Fruit fly (Drosophila melanogaster): Measurements from ENCODE around the gene CG16762.
A peak's percentile ranks its signal among the peaks of the same experiment; 100 is the strongest.

CG16762 gene

dm6 chr3L:2486493-2486892 lies 11.1 kb upstream of the CG16762 start (continued):
- TF ChIP-seq H15 (GFP tag; IDR thresholded peaks at IDR 0.05): no peak
- TF ChIP-seq ase (GFP tag; IDR thresholded peaks at IDR 0.05): no peak
- TF ChIP-seq CG30431 (GFP tag; optimal IDR thresholded peaks at IDR 0.05): no peak
- no peak for TF ChIP-seq CG2889 (GFP tag; IDR thresholded peaks at IDR 0.05)
- no peak for TF ChIP-seq CG7271 (tag; optimal IDR thresholded peaks at IDR 0.05)
- no peak for TF ChIP-seq CG15601 (tag; optimal IDR thresholded peaks at IDR 0.05)
- no peak for TF ChIP-seq eyg (GFP tag; optimal IDR thresholded peaks at IDR 0.05)
- TF ChIP-seq pan (optimal IDR thresholded peaks at IDR 0.05): no peak
- no peak for TF ChIP-seq pan (GFP tag; optimal IDR thresholded peaks at IDR 0.05 in 1 of 2, IDR thresholded peaks at IDR 0.05 in 1 of 2)
- no peak for TF ChIP-seq CG3847 (GFP tag; IDR thresholded peaks at IDR 0.05)
- no peak for TF ChIP-seq CG3163 (GFP tag; optimal IDR thresholded peaks at IDR 0.05)
- TF ChIP-seq CG31224 (GFP tag; IDR thresholded peaks at IDR 0.05): no peak
- no peak for TF ChIP-seq danr (GFP tag; IDR thresholded peaks at IDR 0.05)
- no peak for TF ChIP-seq CG32532 (GFP tag; IDR thresholded peaks at IDR 0.05)
- no peak for TF ChIP-seq p53 (GFP tag; optimal IDR thresholded peaks at IDR 0.05)
- TF ChIP-seq vfl (GFP tag; optimal IDR thresholded peaks at IDR 0.05): no peak
- no peak for TF ChIP-seq ems (GFP tag; optimal IDR thresholded peaks at IDR 0.05)
- TF ChIP-seq CHES-1-like (GFP tag; optimal IDR thresholded peaks at IDR 0.05): no peak
- TF ChIP-seq pros (GFP tag; optimal IDR thresholded peaks at IDR 0.05): no peak
- TF ChIP-seq Dek (tag; optimal IDR thresholded peaks at IDR 0.05): no peak
- TF ChIP-seq CoRest (tag; optimal IDR thresholded peaks at IDR 0.05): no peak
- no peak for TF ChIP-seq CG6272 (GFP tag; IDR thresholded peaks at IDR 0.05)
- TF ChIP-seq CG18599 (GFP tag; optimal IDR thresholded peaks at IDR 0.05): peak; percentile 17
- no peak for TF ChIP-seq dysf (GFP tag; IDR thresholded peaks at IDR 0.05)
- no peak for TF ChIP-seq Sry-β (GFP tag; optimal IDR thresholded peaks at IDR 0.05)
- no peak for TF ChIP-seq Abd-B (GFP tag; optimal IDR thresholded peaks at IDR 0.05)
- no peak for TF ChIP-seq CG9876 (GFP tag; optimal IDR thresholded peaks at IDR 0.05)
- TF ChIP-seq vnd (GFP tag; IDR thresholded peaks at IDR 0.05; ENCODE audit: partially characterized antibody): no peak
- TF ChIP-seq ham (GFP tag; IDR thresholded peaks at IDR 0.05): no peak
- TF ChIP-seq CG12744 (GFP tag; optimal IDR thresholded peaks at IDR 0.05): no peak
- no peak for TF ChIP-seq CG4282 (GFP tag; optimal IDR thresholded peaks at IDR 0.05)
- no peak for TF ChIP-seq CG1233 (GFP tag; optimal IDR thresholded peaks at IDR 0.05)
- TF ChIP-seq CG6254 (GFP tag; optimal IDR thresholded peaks at IDR 0.05): peak; percentile 21
- TF ChIP-seq bab2 (GFP tag; optimal IDR thresholded peaks at IDR 0.05): peak; percentile 9
- TF ChIP-seq B-H1 (GFP tag; IDR thresholded peaks at IDR 0.05): no peak
- TF ChIP-seq CG14667 (GFP tag; IDR thresholded peaks at IDR 0.05): no peak
- no peak for TF ChIP-seq en (GFP tag; optimal IDR thresholded peaks at IDR 0.05)
- TF ChIP-seq bbx (GFP tag; IDR thresholded peaks at IDR 0.05; ENCODE audit: partially characterized antibody): no peak
- TF ChIP-seq sna (GFP tag; IDR thresholded peaks at IDR 0.05; ENCODE audit: partially characterized antibody): no peak
- TF ChIP-seq CG13123 (GFP tag; optimal IDR thresholded peaks at IDR 0.05): no peak
- TF ChIP-seq Bteb2 (GFP tag; optimal IDR thresholded peaks at IDR 0.05): no peak
- peak; percentile 8 for TF ChIP-seq nau (GFP tag; optimal IDR thresholded peaks at IDR 0.05)
- peak; percentile 3 for TF ChIP-seq Hsf (GFP tag; optimal IDR thresholded peaks at IDR 0.05)
- no peak for TF ChIP-seq CG2129 (GFP tag; IDR thresholded peaks at IDR 0.05; ENCODE audit: partially characterized antibody)
- TF ChIP-seq pb (GFP tag; optimal IDR thresholded peaks at IDR 0.05): no peak
- no peak for TF ChIP-seq Nf-YB (GFP tag; optimal IDR thresholded peaks at IDR 0.05)
- no peak for TF ChIP-seq CG6813 (GFP tag; optimal IDR thresholded peaks at IDR 0.05)
- no peak for TF ChIP-seq CG5180 (GFP tag; optimal IDR thresholded peaks at IDR 0.05)
- no peak for TF ChIP-seq shn (GFP tag; optimal IDR thresholded peaks at IDR 0.05)
- TF ChIP-seq disco-r (GFP tag; optimal IDR thresholded peaks at IDR 0.05): no peak
- peak; percentile 24 for TF ChIP-seq Oli (tag; optimal IDR thresholded peaks at IDR 0.05)
- no peak for TF ChIP-seq CG7928 (GFP tag; optimal IDR thresholded peaks at IDR 0.05)
